Worm (Caenorhabditis elegans) whole organism, L4 larva: ENCODE results near the gene R05C11.2.

Experiments
- F44E2.7 ChIP-seq: fragments of 200-800 bp; sonication (Bioruptor generic); IDR thresholded peaks from 2 replicates; pipeline ENCODE4 v2.1.2; 2022; ENCODE audit warnings: missing genetic modification characterization, missing compliant biosample characterization
- F49E8.2 ChIP-seq: sonication (generic microtip); optimal IDR thresholded peaks from 2 replicates; lab custom pipeline; 2016; ENCODE audit warnings: missing compliant biosample characterization, mild to moderate bottlenecking, missing genetic modification characterization, borderline replicate concordance
- ceh-28 ChIP-seq: fragments of 150-350 bp; optimal IDR thresholded peaks from 2 replicates; lab custom pipeline; 2014; ENCODE audit warnings: missing biosample characterization, missing genetic modification reagents, missing genetic modification characterization
- ceh-44 ChIP-seq: fragments of 200-800 bp; sonication (Bioruptor generic); IDR thresholded peaks from 2 replicates; pipeline ENCODE4 v1.3.6; 2022; ENCODE audit warnings: missing genetic modification reagents, missing genetic modification characterization, missing compliant biosample characterization
- cey-2 ChIP-seq: sonication (generic microtip); optimal IDR thresholded peaks from 3 replicates; lab custom pipeline; 2017; ENCODE audit warnings: missing genetic modification characterization, mild to moderate bottlenecking, missing compliant biosample characterization, antibody characterized with exemption, borderline replicate concordance; ENCODE audit not compliant: insufficient read depth
- daf-16 ChIP-seq, 3 experiments: sonication (generic microtip); optimal IDR thresholded peaks; 2 replicates each; lab custom pipeline; 2016 to 2017; ENCODE audit warnings: missing genetic modification characterization in 3 of 3, missing genetic modification reagents in 3 of 3, mild to moderate bottlenecking in 2 of 3, missing compliant biosample characterization in 2 of 3, missing biosample characterization in 1 of 3, moderate library complexity in 1 of 3
- daf-19 ChIP-seq: fragments of 200-800 bp; sonication (Bioruptor generic); conservative IDR thresholded peaks from 2 replicates; pipeline ENCODE4 v1.3.6; 2022; ENCODE audit warnings: missing genetic modification characterization, missing compliant biosample characterization
- daf-8 ChIP-seq: fragments of 200-800 bp; sonication (Bioruptor generic); IDR thresholded peaks from 2 replicates; pipeline ENCODE4 v1.3.6; 2022; ENCODE audit warnings: missing genetic modification characterization, missing compliant biosample characterization
- dmd-8 ChIP-seq: fragments of 200-800 bp; sonication (Bioruptor generic); IDR thresholded peaks from 2 replicates; pipeline ENCODE4 v1.3.6; 2022; ENCODE audit warnings: missing genetic modification characterization, missing compliant biosample characterization
- dmd-9 ChIP-seq: fragments of 200-800 bp; sonication (Bioruptor generic); IDR thresholded peaks from 2 replicates; pipeline ENCODE4 v1.3.6; 2022; ENCODE audit warnings: missing genetic modification reagents, missing genetic modification characterization, missing compliant biosample characterization
- dpl-1 ChIP-seq: fragments of 150-350 bp; optimal IDR thresholded peaks from 2 replicates; lab custom pipeline; 2014; ENCODE audit warnings: missing biosample characterization, missing genetic modification reagents, missing genetic modification characterization
- duxl-1 ChIP-seq: sonication (generic microtip); optimal IDR thresholded peaks from 2 replicates; lab custom pipeline; 2016; ENCODE audit warnings: mild to moderate bottlenecking, missing genetic modification characterization, moderate library complexity, missing compliant biosample characterization; ENCODE audit not compliant: poor library complexity
- egl-43 ChIP-seq: fragments of 200-800 bp; sonication (Bioruptor generic); IDR thresholded peaks from 2 replicates; pipeline ENCODE4 v1.3.6; 2022; ENCODE audit warnings: missing genetic modification reagents, missing genetic modification characterization, missing compliant biosample characterization
- fkh-10 ChIP-seq: fragments of 150-350 bp; optimal IDR thresholded peaks from 2 replicates; lab custom pipeline; 2014; ENCODE audit warnings: missing biosample characterization, missing genetic modification reagents, missing genetic modification characterization
- fos-1 ChIP-seq: fragments of 150-350 bp; optimal IDR thresholded peaks from 2 replicates; lab custom pipeline; 2014; ENCODE audit warnings: missing biosample characterization, missing genetic modification characterization
- hif-1 ChIP-seq, 2 experiments: sonication (generic microtip); optimal IDR thresholded peaks; 2 replicates each; lab custom pipeline; 2016 to 2017; ENCODE audit warnings: missing compliant biosample characterization in 2 of 2, missing genetic modification characterization in 2 of 2, missing genetic modification reagents in 2 of 2, missing genotype in 2 of 2, mild to moderate bottlenecking in 1 of 2
- hmg-1.1 ChIP-seq: fragments of 200-800 bp; sonication (Bioruptor generic); IDR thresholded peaks from 2 replicates; pipeline ENCODE4 v1.3.6; 2022; ENCODE audit warnings: missing genetic modification reagents, missing genetic modification characterization, missing compliant biosample characterization
- lim-7 ChIP-seq: fragments of 200-800 bp; sonication (Bioruptor generic); IDR thresholded peaks from 2 replicates; pipeline ENCODE4 v1.3.6; 2022; ENCODE audit warnings: missing genetic modification characterization, missing compliant biosample characterization
- lin-29 ChIP-seq: fragments of 200-800 bp; sonication (Bioruptor generic); IDR thresholded peaks from 2 replicates; pipeline ENCODE4 v1.3.6; 2022; ENCODE audit warnings: missing genetic modification reagents, missing genetic modification characterization, missing compliant biosample characterization
- lin-38 ChIP-seq: fragments of 200-800 bp; sonication (Bioruptor generic); IDR thresholded peaks from 2 replicates; pipeline ENCODE4 v1.3.6; 2022; ENCODE audit warnings: missing genetic modification reagents, missing genetic modification characterization, missing compliant biosample characterization
- lir-3 ChIP-seq: sonication (generic microtip); optimal IDR thresholded peaks from 2 replicates; lab custom pipeline; 2016; ENCODE audit warnings: mild to moderate bottlenecking, missing genetic modification characterization, missing compliant biosample characterization
- lsy-2 ChIP-seq, 2 experiments: fragments of 150-350 bp in 1 of 2; sonication (generic microtip) in 1 of 2; optimal IDR thresholded peaks; 2 replicates each; lab custom pipeline; 2014 to 2017; ENCODE audit warnings: missing biosample characterization in 2 of 2, missing genetic modification characterization in 2 of 2
- mdt-29 ChIP-seq: fragments of 200-800 bp; sonication (Bioruptor generic); IDR thresholded peaks from 2 replicates; pipeline ENCODE4 v1.3.6; 2022; ENCODE audit warnings: missing genetic modification reagents, missing genetic modification characterization, missing compliant biosample characterization
- mep-1 ChIP-seq: fragments of 150-350 bp; sonication (generic microtip); optimal IDR thresholded peaks from 3 replicates; lab custom pipeline; 2014; ENCODE audit warnings: missing biosample characterization, missing genetic modification characterization
- mes-2 ChIP-seq: sonication (generic microtip); optimal IDR thresholded peaks from 2 replicates; lab custom pipeline; 2016; ENCODE audit warnings: missing genotype, mild to moderate bottlenecking, missing genetic modification characterization, missing compliant biosample characterization; ENCODE audit not compliant: poor library complexity, severe bottlenecking
- nhr-10 ChIP-seq: fragments of 150-350 bp; optimal IDR thresholded peaks from 2 replicates; lab custom pipeline; 2014; ENCODE audit warnings: missing biosample characterization, missing genetic modification characterization
- nhr-11 ChIP-seq: fragments of 150-350 bp; optimal IDR thresholded peaks from 2 replicates; lab custom pipeline; 2014; ENCODE audit warnings: missing biosample characterization, missing genetic modification characterization
- nhr-25 ChIP-seq: sonication (generic microtip); optimal IDR thresholded peaks from 2 replicates; lab custom pipeline; 2017; ENCODE audit warnings: missing genetic modification characterization, mild to moderate bottlenecking, missing compliant biosample characterization, antibody characterized with exemption, moderate library complexity, borderline replicate concordance; ENCODE audit not compliant: insufficient read depth
- nhr-41 ChIP-seq: fragments of 200-800 bp; sonication (Bioruptor generic); IDR thresholded peaks from 2 replicates; pipeline ENCODE4 v1.3.6; 2022; ENCODE audit warnings: missing genetic modification reagents, missing genetic modification characterization, missing compliant biosample characterization
- nhr-48 ChIP-seq: sonication (generic microtip); optimal IDR thresholded peaks from 2 replicates; lab custom pipeline; 2016; ENCODE audit warnings: mild to moderate bottlenecking, missing genetic modification characterization, missing compliant biosample characterization
- nhr-6 ChIP-seq: fragments of 150-350 bp; optimal IDR thresholded peaks from 2 replicates; lab custom pipeline; 2014; ENCODE audit warnings: missing biosample characterization, missing genetic modification characterization
- nhr-76 ChIP-seq: fragments of 150-350 bp; optimal IDR thresholded peaks from 2 replicates; lab custom pipeline; 2014; ENCODE audit warnings: missing biosample characterization, missing genetic modification characterization
- pha-4 ChIP-seq, 2 experiments: fragments of 150-350 bp in 1 of 2; fragments of 200-800 bp in 1 of 2; sonication (Bioruptor generic) in 1 of 2; IDR thresholded peaks in 1 of 2; optimal IDR thresholded peaks in 1 of 2; 2 replicates each; pipeline versions ENCODE4 v1.3.6 to Lab custom; 2014 to 2022; ENCODE audit warnings: missing genetic modification characterization in 2 of 2, missing genetic modification reagents in 2 of 2, missing biosample characterization in 1 of 2, missing compliant biosample characterization in 1 of 2
- sdz-12 ChIP-seq: fragments of 200-800 bp; sonication (Bioruptor generic); optimal IDR thresholded peaks from 2 replicates; lab custom pipeline; 2018; ENCODE audit warnings: mild to moderate bottlenecking, missing genetic modification characterization, missing compliant biosample characterization
- set-16 ChIP-seq: fragments of 200-800 bp; sonication (Bioruptor generic); IDR thresholded peaks from 2 replicates; pipeline ENCODE4 v1.3.6; 2022; ENCODE audit warnings: missing genetic modification reagents, missing genetic modification characterization, missing compliant biosample characterization
- skn-1 ChIP-seq: fragments of 150-350 bp; optimal IDR thresholded peaks from 2 replicates; lab custom pipeline; 2014; ENCODE audit warnings: missing biosample characterization, missing genetic modification characterization
- unc-130 ChIP-seq: sonication (generic microtip); optimal IDR thresholded peaks from 2 replicates; lab custom pipeline; 2016; ENCODE audit warnings: missing genetic modification reagents, missing genetic modification characterization, missing compliant biosample characterization
- unc-62 ChIP-seq, 3 experiments: fragments of 150-350 bp in 1 of 3; sonication (generic microtip); optimal IDR thresholded peaks in 2 of 3; peaks in 1 of 3; 1 replicate in 1 of 3; 2 replicates in 2 of 3; lab custom pipeline; 2014 to 2017; ENCODE audit warnings: missing biosample characterization in 3 of 3, missing genetic modification characterization in 3 of 3, missing genetic modification reagents in 3 of 3, missing genotype in 1 of 3
- vab-7 ChIP-seq: fragments of 200-800 bp; sonication (Bioruptor generic); IDR thresholded peaks from 2 replicates; pipeline ENCODE4 v1.3.6; 2022; ENCODE audit warnings: missing genetic modification reagents, missing genetic modification characterization, missing compliant biosample characterization
- zfp-3 ChIP-seq: fragments of 200-800 bp; sonication (Bioruptor generic); conservative IDR thresholded peaks from 2 replicates; pipeline ENCODE4 v1.3.6; 2022; ENCODE audit warnings: missing genetic modification reagents, missing genetic modification characterization, missing compliant biosample characterization

R05C11.2 gene

DNA sequence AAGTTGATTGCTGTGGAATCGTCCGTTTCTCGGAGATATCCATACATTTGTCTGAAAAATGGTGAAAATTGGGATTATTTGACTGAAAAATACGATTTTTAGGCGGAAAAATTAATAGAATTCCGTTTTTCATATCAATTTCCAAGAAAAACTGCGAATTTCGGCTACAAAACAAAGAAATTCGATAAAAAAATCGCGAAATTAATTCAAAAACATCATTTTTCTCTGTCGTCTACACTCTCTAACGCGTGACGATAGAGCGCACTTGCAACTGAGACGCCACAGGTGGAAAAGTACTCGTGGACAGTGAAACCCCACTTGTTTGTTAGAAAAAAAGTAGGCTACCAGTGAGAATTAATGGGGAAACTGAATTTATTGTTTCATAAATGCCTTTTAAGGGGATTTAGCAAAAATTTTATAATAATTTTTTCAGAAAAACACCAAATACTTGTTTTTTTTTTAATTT lies 25.9 kb downstream of the R05C11.2 start, which contains the start of gene cpsf-1 (continued):
- TF ChIP-seq pha-4 (GFP tag; IDR thresholded peaks at IDR 0.05; lab: Robert Waterston, UW) (0 out of 2 replicates have a peak, but pooled peaks have one; percentile 27), pha-4 (tag; optimal IDR thresholded peaks at IDR 0.05; lab: Kevin White, UChicago) (peak; percentile 20), zfp-3 (GFP tag; lab: Robert Waterston, UW) (no peak), fkh-10 (peak; percentile 41), skn-1 (tag; lab: Kevin White, UChicago) (no peak), nhr-48 (tag; lab: Kevin White, UChicago) (no peak), hmg-1.1 (peak; percentile 70), set-16 (no peak), mes-2 (tag; lab: Kevin White, UChicago) (peak; percentile 98), unc-130 (peak; percentile 81), nhr-10 (tag; lab: Kevin White, UChicago) (no peak), sdz-12 (no peak), nhr-11 (tag; lab: Kevin White, UChicago) (peak; percentile 83), ceh-28 (tag; lab: Kevin White, UChicago) (no peak), vab-7 (GFP tag; lab: Robert Waterston, UW) (peak; percentile 37; the same call in 1 of the 2 replicates), hif-1 (tag; optimal IDR thresholded peaks at IDR 0.05; lab: Kevin White, UChicago) (no peak), nhr-76 (tag; lab: Kevin White, UChicago) (no peak), lir-3 (tag; lab: Kevin White, UChicago) (no peak), duxl-1 (tag; lab: Kevin White, UChicago) (peak; percentile 22), unc-62 (GFP tag; optimal IDR thresholded peaks at IDR 0.05 in 1 of 2; lab: Kevin White, UChicago) (peak in 1 of 2 experiments; percentile 66), unc-62 (tag; optimal IDR thresholded peaks at IDR 0.05; lab: Kevin White, UChicago) (no peak), ceh-44 (GFP tag; lab: Robert Waterston, UW) (0 out of 2 replicates have a peak, but pooled peaks have one; percentile 50), lin-38 (GFP tag; lab: Robert Waterston, UW) (peak; percentile 98), lim-7 (GFP tag; lab: Robert Waterston, UW) (no peak), lsy-2 (tag; optimal IDR thresholded peaks at IDR 0.05; lab: Kevin White, UChicago) (peak; percentile 51 to 90), egl-43 (GFP tag; lab: Robert Waterston, UW) (no peak), mdt-29 (GFP tag; lab: Robert Waterston, UW) (no peak), nhr-25 (tag; lab: Kevin White, UChicago) (no peak), cey-2 (no peak), daf-16 (GFP tag; optimal IDR thresholded peaks at IDR 0.05; lab: Kevin White, UChicago) (no peak), daf-16 (tag; optimal IDR thresholded peaks at IDR 0.05; lab: Kevin White, UChicago) (no peak), F44E2.7 (GFP tag; lab: Robert Waterston, UW) (no peak), lin-29 (GFP tag; lab: Robert Waterston, UW) (no peak), daf-19 (no peak), F49E8.2 (tag; lab: Kevin White, UChicago) (no peak), nhr-6 (tag; lab: Kevin White, UChicago) (peak; percentile 78), dmd-8 (0 out of 2 replicates have a peak, but pooled peaks have one; percentile 12), nhr-41 (no peak), dpl-1 (GFP tag; lab: Kevin White, UChicago) (peak; percentile 74), fos-1 (tag; lab: Kevin White, UChicago) (no peak), mep-1 (tag; lab: Kevin White, UChicago) (peak; percentile 78)

DNA sequence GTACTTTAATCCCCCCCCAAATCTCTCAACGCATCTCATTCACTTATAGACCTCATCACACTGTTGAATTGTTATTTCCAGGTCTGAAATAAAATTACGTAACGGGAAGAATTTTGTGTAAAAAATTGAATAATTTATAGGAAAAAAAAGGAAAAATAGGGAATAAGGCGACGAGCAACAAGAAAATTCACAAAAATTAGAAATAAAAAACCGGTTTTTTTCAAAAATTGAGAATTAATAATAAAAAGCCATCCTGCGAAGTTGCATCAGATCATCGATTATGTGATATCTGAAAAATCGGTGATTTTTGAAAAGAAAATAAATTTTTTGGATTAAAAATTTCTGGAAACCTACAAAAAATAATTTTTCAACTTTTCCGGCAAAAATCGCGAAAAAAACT lies 50.0 kb downstream of the R05C11.2 start:
- TF ChIP-seq dmd-9 (GFP tag; lab: Robert Waterston, UW) (no peak), unc-130 (peak; percentile 2), daf-8 (GFP tag; lab: Robert Waterston, UW) (no peak)
